Fruit fly (Drosophila melanogaster) whole organism, embryonic: ENCODE data around the gene alpha-Est9.

Experiments used
- Asciz ChIP-seq: fragments of 200-800 bp; sonication (Bioruptor generic); optimal IDR thresholded peaks from 2 replicates; lab custom pipeline; 2017; ENCODE audit warnings: missing biosample characterization, mild to moderate bottlenecking, missing genetic modification characterization, missing genetic modification reagents
- BEAF-32 ChIP-seq: fragments of 200-800 bp; sonication (Bioruptor generic); optimal IDR thresholded peaks from 3 replicates; lab custom pipeline; 2017; ENCODE audit warnings: missing biosample characterization, missing genetic modification characterization, mild to moderate bottlenecking, moderate library complexity, missing genetic modification reagents
- C15 ChIP-seq: fragments of 200-800 bp; sonication (Bioruptor generic); IDR thresholded peaks from 3 replicates; pipeline ENCODE4 v1.3.6; 2022; ENCODE audit warnings: missing biosample characterization, missing genetic modification characterization
- CG11696 ChIP-seq: fragments of 200-800 bp; sonication (Bioruptor generic); IDR thresholded peaks from 2 replicates; pipeline ENCODE4 v1.3.6; 2022; ENCODE audit warnings: missing biosample characterization, missing genetic modification characterization
- CG12155 ChIP-seq: fragments of 200-800 bp; sonication (Bioruptor generic); optimal IDR thresholded peaks from 3 replicates; lab custom pipeline; 2016; ENCODE audit warnings: missing biosample characterization, missing genetic modification characterization
- CG13424 ChIP-seq: fragments of 200-800 bp; sonication (Bioruptor generic); optimal IDR thresholded peaks from 2 replicates; lab custom pipeline; 2019; ENCODE audit warnings: missing biosample characterization, mild to moderate bottlenecking, missing genetic modification characterization, moderate library complexity
- CG14710 ChIP-seq: fragments of 200-800 bp; sonication (Bioruptor generic); optimal IDR thresholded peaks from 3 replicates; lab custom pipeline; 2019; ENCODE audit warnings: missing biosample characterization, mild to moderate bottlenecking, missing genetic modification characterization, moderate library complexity
- CG14860 ChIP-seq: fragments of 200-800 bp; sonication (Bioruptor generic); IDR thresholded peaks from 3 replicates; pipeline ENCODE4 v1.3.6; 2022; ENCODE audit warnings: missing biosample characterization, missing genetic modification characterization; ENCODE audit not compliant: partially characterized antibody
- CG15269 ChIP-seq: fragments of 200-800 bp; sonication (Bioruptor generic); optimal IDR thresholded peaks from 2 replicates; lab custom pipeline; 2018; ENCODE audit warnings: missing biosample characterization, mild to moderate bottlenecking, missing genetic modification characterization, moderate library complexity
- CG15601 ChIP-seq: fragments of 200-800 bp; sonication (Bioruptor generic); optimal IDR thresholded peaks from 3 replicates; lab custom pipeline; 2019; ENCODE audit warnings: missing biosample characterization, mild to moderate bottlenecking, missing genetic modification characterization, moderate library complexity
- CG18764 ChIP-seq: fragments of 200-800 bp; sonication (Bioruptor generic); optimal IDR thresholded peaks from 3 replicates; lab custom pipeline; 2016; ENCODE audit warnings: missing biosample characterization, missing genetic modification characterization
- CG2875 ChIP-seq: fragments of 200-800 bp; sonication (Bioruptor generic); optimal IDR thresholded peaks from 2 replicates; lab custom pipeline; 2017; ENCODE audit warnings: missing biosample characterization, mild to moderate bottlenecking, missing genetic modification characterization, missing genetic modification reagents
- CG30431 ChIP-seq: fragments of 200-800 bp; sonication (Bioruptor generic); optimal IDR thresholded peaks from 2 replicates; lab custom pipeline; 2017; ENCODE audit warnings: missing biosample characterization, missing genetic modification characterization
- CG3065 ChIP-seq: fragments of 200-800 bp; sonication (Bioruptor generic); optimal IDR thresholded peaks from 2 replicates; lab custom pipeline; 2016; ENCODE audit warnings: missing biosample characterization, missing genetic modification characterization
- CG3163 ChIP-seq: fragments of 200-800 bp; sonication (Bioruptor generic); optimal IDR thresholded peaks from 3 replicates; lab custom pipeline; 2016; ENCODE audit warnings: missing biosample characterization, missing genetic modification characterization
- CG32532 ChIP-seq: fragments of 200-800 bp; sonication (Bioruptor generic); IDR thresholded peaks from 2 replicates; pipeline ENCODE4 v1.3.6; 2022; ENCODE audit warnings: missing biosample characterization, missing genetic modification characterization
- CG3407 ChIP-seq: fragments of 200-800 bp; sonication (Bioruptor generic); optimal IDR thresholded peaks from 2 replicates; lab custom pipeline; 2018; ENCODE audit warnings: missing biosample characterization, mild to moderate bottlenecking, missing genetic modification characterization
- CG34376 ChIP-seq: fragments of 200-800 bp; sonication (Bioruptor generic); optimal IDR thresholded peaks from 2 replicates; lab custom pipeline; 2018; ENCODE audit warnings: missing biosample characterization, mild to moderate bottlenecking, missing genetic modification characterization
- CG3838 ChIP-seq: fragments of 200-800 bp; sonication (Bioruptor generic); optimal IDR thresholded peaks from 3 replicates; lab custom pipeline; 2016; ENCODE audit warnings: missing biosample characterization, missing genetic modification characterization
- CG4820 ChIP-seq: fragments of 200-800 bp; sonication (Bioruptor generic); optimal IDR thresholded peaks from 3 replicates; lab custom pipeline; 2016; ENCODE audit warnings: missing biosample characterization, missing genetic modification characterization
- CG6765 ChIP-seq: fragments of 200-800 bp; sonication (Bioruptor generic); optimal IDR thresholded peaks from 3 replicates; lab custom pipeline; 2017; ENCODE audit warnings: missing biosample characterization, mild to moderate bottlenecking, missing genetic modification characterization
- CG8290 ChIP-seq, 3 experiments: fragments of 200-800 bp; sonication (Bioruptor generic); optimal IDR thresholded peaks; 2 replicates each; lab custom pipeline; 2016 to 2019; ENCODE audit warnings: missing biosample characterization in 3 of 3, missing genetic modification characterization in 3 of 3, mild to moderate bottlenecking in 2 of 3, moderate library complexity in 1 of 3
- CG8359 ChIP-seq: fragments of 200-800 bp; sonication (Bioruptor generic); optimal IDR thresholded peaks from 2 replicates; lab custom pipeline; 2017; ENCODE audit warnings: missing biosample characterization, mild to moderate bottlenecking, missing genetic modification characterization, borderline replicate concordance
- CG9609 ChIP-seq: fragments of 200-800 bp; sonication (Bioruptor generic); optimal IDR thresholded peaks from 3 replicates; lab custom pipeline; 2016; ENCODE audit warnings: missing biosample characterization, missing genetic modification characterization
- CkIIα-i1 ChIP-seq: fragments of 200-800 bp; sonication (Bioruptor generic); IDR thresholded peaks from 2 replicates; pipeline ENCODE4 v1.3.6; 2022; ENCODE audit warnings: missing biosample characterization, missing genetic modification characterization
- D19B ChIP-seq: fragments of 200-800 bp; sonication (Bioruptor generic); optimal IDR thresholded peaks from 2 replicates; lab custom pipeline; 2017; ENCODE audit warnings: missing biosample characterization, mild to moderate bottlenecking, missing genetic modification characterization
- Dek ChIP-seq: fragments of 200-800 bp; sonication (Bioruptor generic); optimal IDR thresholded peaks from 3 replicates; lab custom pipeline; 2019; ENCODE audit warnings: missing biosample characterization, mild to moderate bottlenecking, missing genetic modification characterization, moderate library complexity
- HLHmδ ChIP-seq: fragments of 200-800 bp; sonication (Bioruptor generic); optimal IDR thresholded peaks from 2 replicates; lab custom pipeline; 2018; ENCODE audit warnings: missing biosample characterization, mild to moderate bottlenecking, missing genetic modification characterization, moderate library complexity
- Hmx ChIP-seq: fragments of 200-800 bp; sonication (Bioruptor generic); optimal IDR thresholded peaks from 2 replicates; lab custom pipeline; 2016; ENCODE audit warnings: missing biosample characterization, missing genetic modification characterization
- Jarid2 ChIP-seq: fragments of 200-800 bp; sonication (Bioruptor generic); optimal IDR thresholded peaks from 3 replicates; lab custom pipeline; 2017; ENCODE audit warnings: mild to moderate bottlenecking, missing biosample characterization, missing genetic modification reagents, missing genetic modification characterization
- MTF-1 ChIP-seq: fragments of 200-800 bp; sonication (Bioruptor generic); optimal IDR thresholded peaks from 2 replicates; lab custom pipeline; 2018; ENCODE audit warnings: missing biosample characterization, mild to moderate bottlenecking, missing genetic modification characterization, borderline replicate concordance
- Optix ChIP-seq: fragments of 200-800 bp; sonication (Bioruptor generic); IDR thresholded peaks from 3 replicates; pipeline ENCODE4 v1.3.6; 2022; ENCODE audit warnings: missing biosample characterization, missing genetic modification characterization
- Scr ChIP-seq: fragments of 200-800 bp; sonication (Bioruptor generic); IDR thresholded peaks from 2 replicates; pipeline ENCODE4 v1.3.6; 2022; ENCODE audit warnings: missing biosample characterization, missing genetic modification characterization; ENCODE audit not compliant: partially characterized antibody
- Tbp ChIP-seq: fragments of >200 bp; optimal IDR thresholded peaks from 2 replicates; lab custom pipeline; 2018; ENCODE audit warnings: missing biosample characterization, missing genetic modification characterization
- dan ChIP-seq: fragments of 200-800 bp; sonication (Bioruptor generic); IDR thresholded peaks from 2 replicates; pipeline ENCODE4 v1.3.6; 2022; ENCODE audit warnings: missing biosample characterization, missing genetic modification characterization
- dati ChIP-seq: fragments of 200-800 bp; sonication (Bioruptor generic); IDR thresholded peaks from 2 replicates; pipeline ENCODE4 v1.3.6; 2022; ENCODE audit warnings: missing biosample characterization, missing genetic modification characterization
- en ChIP-seq: fragments of 200-800 bp; sonication (Bioruptor generic); optimal IDR thresholded peaks from 2 replicates; lab custom pipeline; 2016; ENCODE audit warnings: missing biosample characterization, missing genetic modification characterization
- fd3F ChIP-seq: fragments of 200-800 bp; sonication (Bioruptor generic); optimal IDR thresholded peaks from 2 replicates; lab custom pipeline; 2018; ENCODE audit warnings: missing biosample characterization, mild to moderate bottlenecking, missing genetic modification characterization, moderate library complexity
- fu2 ChIP-seq: fragments of 200-800 bp; sonication (Bioruptor generic); optimal IDR thresholded peaks from 2 replicates; lab custom pipeline; 2016; ENCODE audit warnings: missing biosample characterization, missing genetic modification characterization
- grn ChIP-seq: fragments of 200-800 bp; sonication (Bioruptor generic); optimal IDR thresholded peaks from 3 replicates; lab custom pipeline; 2017; ENCODE audit warnings: missing biosample characterization, missing genetic modification characterization
- ind ChIP-seq: fragments of 200-800 bp; sonication (Bioruptor generic); optimal IDR thresholded peaks from 3 replicates; lab custom pipeline; 2016; ENCODE audit warnings: missing biosample characterization, missing genetic modification characterization
- knrl ChIP-seq: fragments of 200-800 bp; sonication (Bioruptor generic); IDR thresholded peaks from 3 replicates; pipeline ENCODE4 v1.3.6; 2022; ENCODE audit warnings: missing biosample characterization, missing genetic modification characterization; ENCODE audit not compliant: partially characterized antibody
- maf-S ChIP-seq: fragments of 200-800 bp; sonication (Bioruptor generic); optimal IDR thresholded peaks from 2 replicates; lab custom pipeline; 2016; ENCODE audit warnings: missing biosample characterization, missing genetic modification characterization
- nau ChIP-seq: fragments of 200-800 bp; sonication (Bioruptor generic); optimal IDR thresholded peaks from 3 replicates; lab custom pipeline; 2017; ENCODE audit warnings: missing biosample characterization, mild to moderate bottlenecking, missing genetic modification characterization, missing genetic modification reagents
- peb ChIP-seq: fragments of 200-800 bp; sonication (Bioruptor generic); IDR thresholded peaks from 2 replicates; pipeline ENCODE4 v1.3.6; 2022; ENCODE audit warnings: missing biosample characterization, missing genetic modification characterization
- pum ChIP-seq: fragments of 200-800 bp; sonication (Bioruptor generic); optimal IDR thresholded peaks from 2 replicates; lab custom pipeline; 2016; ENCODE audit warnings: missing biosample characterization, missing genetic modification characterization
- sisA ChIP-seq: fragments of 200-800 bp; sonication (Bioruptor generic); IDR thresholded peaks from 2 replicates; pipeline ENCODE4 v1.3.6; 2022; ENCODE audit warnings: missing biosample characterization, missing genetic modification characterization
- tio ChIP-seq: fragments of 200-800 bp; sonication (Bioruptor generic); optimal IDR thresholded peaks from 2 replicates; lab custom pipeline; 2017; ENCODE audit warnings: missing biosample characterization, missing genetic modification characterization, inconsistent platforms
- unc-4 ChIP-seq: fragments of 200-800 bp; sonication (Bioruptor generic); IDR thresholded peaks from 2 replicates; pipeline ENCODE4 v1.3.6; 2022; ENCODE audit warnings: missing biosample characterization, missing genetic modification characterization; ENCODE audit not compliant: partially characterized antibody

Gene alpha-Est9

dm6 chr3R:7474616-7475120 lies 30.2 kb downstream of the alpha-Est9 start (continued):
- TF ChIP-seq CG3838 (GFP tag; lab: Kevin White, UChicago) = peak; percentile 2
- TF ChIP-seq CG9609 (GFP tag; lab: Kevin White, UChicago) = peak; percentile 41
- peak; percentile 75 for TF ChIP-seq CG32532 (GFP tag; lab: Robert Waterston, UW)
- 0 out of 3 replicates have a peak, but pooled peaks have one; percentile 35 for TF ChIP-seq Optix
- peak; percentile 99 for TF ChIP-seq CG34376
- peak; percentile 92 for TF ChIP-seq knrl (GFP tag; lab: Robert Waterston, UW)
- TF ChIP-seq BEAF-32 = no peak
- TF ChIP-seq CG12155 (GFP tag; lab: Kevin White, UChicago) = no peak
- peak; percentile 79 for TF ChIP-seq nau (GFP tag; lab: Kevin White, UChicago)
- TF ChIP-seq Hmx (GFP tag; lab: Kevin White, UChicago) = no peak
- no peak for TF ChIP-seq tio (GFP tag; lab: Kevin White, UChicago)
- peak; percentile 71 for TF ChIP-seq CG13424
- peak; percentile 49 for TF ChIP-seq CG6765 (GFP tag; lab: Kevin White, UChicago)
- no peak for TF ChIP-seq C15 (GFP tag; lab: Robert Waterston, UW)
- peak; percentile 98 for TF ChIP-seq CG14860
- TF ChIP-seq CG3407 (GFP tag; lab: Kevin White, UChicago) = peak; percentile 60
- TF ChIP-seq CG4820 (GFP tag; lab: Kevin White, UChicago) = no peak
- TF ChIP-seq CG15269 = peak; percentile 70
- TF ChIP-seq fd3F (GFP tag; lab: Kevin White, UChicago) = no peak
- TF ChIP-seq CG30431 = no peak
- TF ChIP-seq peb = no peak; the same call in 1 of the 2 replicates
- TF ChIP-seq CG3163 (GFP tag; lab: Kevin White, UChicago) = peak; percentile 50
- peak; percentile 87 for TF ChIP-seq Scr (GFP tag; lab: Robert Waterston, UW)
- peak; percentile 11 for TF ChIP-seq Asciz (GFP tag; lab: Kevin White, UChicago)
- peak; percentile 39 for TF ChIP-seq fu2 (GFP tag; lab: Kevin White, UChicago)
- peak; percentile 27 for TF ChIP-seq CG14710 (tag; lab: Kevin White, UChicago)
- peak; percentile 100 for TF ChIP-seq Tbp (GFP tag; lab: Kevin White, UChicago)
- no peak for TF ChIP-seq CG11696 (GFP tag; lab: Robert Waterston, UW)
- no peak for TF ChIP-seq dati (GFP tag; lab: Robert Waterston, UW)
- no peak for TF ChIP-seq ind (GFP tag; lab: Kevin White, UChicago)
- no peak for TF ChIP-seq CG18764 (GFP tag; lab: Kevin White, UChicago)
- TF ChIP-seq CG8359 = peak; percentile 70
- TF ChIP-seq CG3065 (GFP tag; lab: Kevin White, UChicago) = peak; percentile 42
- TF ChIP-seq D19B (GFP tag; lab: Kevin White, UChicago) = peak; percentile 4
- peak; percentile 28 for TF ChIP-seq maf-S
- TF ChIP-seq CkIIα-i1 (GFP tag; lab: Robert Waterston, UW) = no peak
- no peak; the same call in 1 of the 2 replicates for TF ChIP-seq sisA
- TF ChIP-seq Dek (tag; lab: Kevin White, UChicago) = no peak
- peak; percentile 7 for TF ChIP-seq pum (GFP tag; lab: Kevin White, UChicago)
- TF ChIP-seq grn (GFP tag; lab: Kevin White, UChicago) = peak; percentile 87
- peak; percentile 44 for TF ChIP-seq CG2875 (GFP tag; lab: Kevin White, UChicago)
- TF ChIP-seq CG8290 (GFP tag; optimal IDR thresholded peaks at IDR 0.05; lab: Kevin White, UChicago) = peak; percentile 62
- TF ChIP-seq CG8290 (tag; optimal IDR thresholded peaks at IDR 0.05; lab: Kevin White, UChicago) = peak; percentile 31 to 94
- no peak for TF ChIP-seq en (GFP tag; lab: Kevin White, UChicago)
- TF ChIP-seq MTF-1 (GFP tag; lab: Kevin White, UChicago) = peak; percentile 58
- peak; percentile 70 for TF ChIP-seq CG15601 (tag; lab: Kevin White, UChicago)
- peak; percentile 97 for TF ChIP-seq HLHmδ (GFP tag; lab: Kevin White, UChicago)
- TF ChIP-seq dan (GFP tag; lab: Robert Waterston, UW) = no peak
- no peak for TF ChIP-seq Jarid2 (GFP tag; lab: Kevin White, UChicago)
- TF ChIP-seq unc-4 = peak; percentile 67
